In the genomic region with DNA sequence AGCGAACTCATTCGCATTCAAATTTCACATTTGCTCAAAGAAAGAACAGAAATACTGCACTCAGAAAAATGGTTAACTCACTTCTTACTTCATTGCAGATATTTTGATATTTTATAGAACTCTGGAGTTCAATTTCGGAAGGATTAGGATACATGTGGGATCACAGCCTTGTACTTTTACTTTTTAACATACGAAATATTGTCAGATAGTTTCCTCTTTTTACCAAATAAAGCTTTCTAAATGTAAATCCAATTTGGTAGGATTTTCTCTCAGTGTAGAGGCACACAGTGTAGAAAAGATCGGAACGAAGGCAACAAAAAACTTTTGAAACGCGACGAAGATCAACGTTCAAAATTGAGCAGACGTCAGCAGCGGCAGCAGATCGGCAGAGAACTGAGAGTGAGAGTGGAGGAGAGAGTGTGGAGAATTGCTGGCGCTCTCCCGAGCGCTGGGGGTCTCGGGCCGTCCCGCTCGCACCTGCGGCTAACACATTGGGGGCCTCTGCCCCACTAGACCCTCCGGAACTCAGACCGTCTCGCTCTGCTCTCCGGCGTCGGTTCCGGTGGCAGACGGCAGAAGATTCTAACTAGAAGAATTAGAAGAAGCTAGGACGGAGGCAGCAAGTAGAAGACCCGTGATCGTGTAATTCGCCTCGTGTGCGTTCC, we compare ENCODE assay signal across 6 fruit fly cellular contexts.
TF ChIP-seq lines count a peak whose summit lies in the region.

tmod (plus strand) TSS at position 619 of the 665 bp plus-strand sequence.

- peak; percentile 9 for TF ChIP-seq CTCF in whole organism, embryonic (GFP tag; optimal IDR thresholded peaks at IDR 0.05; lab: Kevin White, UChicago)

TF ChIP-seq in whole organism, 6 proteins besides CTCF, POLR2A, EP300 and RAD21:
- peak; percentile 82 for TF ChIP-seq Dll (optimal IDR thresholded peaks at IDR 0.05; lab: Kevin White, UChicago)
- no peak for TF ChIP-seq CG8478 (optimal IDR thresholded peaks at IDR 0.05; lab: Kevin White, UChicago)
- TF ChIP-seq usp (GFP tag; optimal IDR thresholded peaks at IDR 0.05; lab: Kevin White, UChicago), result no peak
TF ChIP-seq in whole organism: peak in this region for 1.

TF ChIP-seq in whole organism, adult, 20 proteins besides CTCF, POLR2A, EP300 and RAD21 (continues in another document):
- TF ChIP-seq Mnt (GFP tag; optimal IDR thresholded peaks at IDR 0.05; lab: Kevin White, UChicago) (no peak), toe (GFP tag; optimal IDR thresholded peaks at IDR 0.05; lab: Kevin White, UChicago) (no peak), CG14711 (tag; optimal IDR thresholded peaks at IDR 0.05; lab: Kevin White, UChicago) (peak; percentile 36), CG1620 (GFP tag; optimal IDR thresholded peaks at IDR 0.05; lab: Kevin White, UChicago) (no peak), tj (GFP tag; optimal IDR thresholded peaks at IDR 0.05; lab: Kevin White, UChicago) (peak; percentile 77), CG5204 (GFP tag; optimal IDR thresholded peaks at IDR 0.05; lab: Kevin White, UChicago) (no peak), Clk (GFP tag; optimal IDR thresholded peaks at IDR 0.05; lab: Kevin White, UChicago) (no peak), pad (GFP tag; optimal IDR thresholded peaks at IDR 0.05; lab: Kevin White, UChicago) (peak; percentile 59), Hr96 (GFP tag; optimal IDR thresholded peaks at IDR 0.05; lab: Kevin White, UChicago) (peak; percentile 10), CG7101 (tag; optimal IDR thresholded peaks at IDR 0.05; lab: Kevin White, UChicago) (no peak), Crg-1 (GFP tag; optimal IDR thresholded peaks at IDR 0.05; lab: Kevin White, UChicago) (no peak), CG11617 (GFP tag; optimal IDR thresholded peaks at IDR 0.05; lab: Kevin White, UChicago) (no peak), cic (GFP tag; optimal IDR thresholded peaks at IDR 0.05; lab: Kevin White, UChicago) (no peak), bab1 (GFP tag; optimal IDR thresholded peaks at IDR 0.05; lab: Kevin White, UChicago) (peak; percentile 18), ovo (GFP tag; optimal IDR thresholded peaks at IDR 0.05; lab: Kevin White, UChicago) (no peak), CG12768 (GFP tag; optimal IDR thresholded peaks at IDR 0.05; lab: Kevin White, UChicago) (no peak)

TF ChIP-seq in whole organism, embryonic, 481 proteins besides CTCF, POLR2A, EP300 and RAD21 (continues in another document):
- peak in 1 of 3 experiments; percentile 49 for TF ChIP-seq lola (GFP tag; optimal IDR thresholded peaks at IDR 0.05; lab: Kevin White, UChicago)
- peak; percentile 54 for TF ChIP-seq D19A (tag; optimal IDR thresholded peaks at IDR 0.05; lab: Kevin White, UChicago)
- no peak for TF ChIP-seq CG7271 (tag; optimal IDR thresholded peaks at IDR 0.05; lab: Kevin White, UChicago)
- TF ChIP-seq CG7556 (GFP tag; optimal IDR thresholded peaks at IDR 0.05; lab: Kevin White, UChicago), result peak; percentile 18
- TF ChIP-seq ranshi (GFP tag; IDR thresholded peaks at IDR 0.05; lab: Robert Waterston, UW), result no peak
- TF ChIP-seq Usf (GFP tag; optimal IDR thresholded peaks at IDR 0.05; lab: Kevin White, UChicago), result no peak
- no peak for TF ChIP-seq CG14965 (GFP tag; optimal IDR thresholded peaks at IDR 0.05; lab: Kevin White, UChicago; ENCODE audit: borderline replicate concordance)
- TF ChIP-seq shn (GFP tag; optimal IDR thresholded peaks at IDR 0.05; lab: Kevin White, UChicago), result peak; percentile 37
- peak; percentile 52; the same call in 1 of the 2 replicates for TF ChIP-seq chm (GFP tag; IDR thresholded peaks at IDR 0.05; lab: Robert Waterston, UW)
- no peak for TF ChIP-seq CG3726 (GFP tag; IDR thresholded peaks at IDR 0.05; lab: Robert Waterston, UW)
- TF ChIP-seq Lhr (GFP tag; optimal IDR thresholded peaks at IDR 0.05; lab: Kevin White, UChicago), result no peak
- TF ChIP-seq Mad (GFP tag; optimal IDR thresholded peaks at IDR 0.05; lab: Kevin White, UChicago), result no peak
- peak; percentile 3 for TF ChIP-seq CG6765 (GFP tag; optimal IDR thresholded peaks at IDR 0.05; lab: Kevin White, UChicago)
- TF ChIP-seq Hsf (GFP tag; optimal IDR thresholded peaks at IDR 0.05; lab: Kevin White, UChicago), result no peak
- no peak for TF ChIP-seq Sin3A (optimal IDR thresholded peaks at IDR 0.05; lab: Kevin White, UChicago)
- peak; percentile 30 for TF ChIP-seq twi (tag; optimal IDR thresholded peaks at IDR 0.05; lab: Kevin White, UChicago)

TF ChIP-seq in whole organism, prepupa, 60 proteins besides CTCF, POLR2A, EP300 and RAD21 (continues in another document):
- TF ChIP-seq CG8319 (GFP tag; optimal IDR thresholded peaks at IDR 0.05; lab: Kevin White, UChicago) (no peak), CG4318 (GFP tag; optimal IDR thresholded peaks at IDR 0.05; lab: Kevin White, UChicago) (peak; percentile 17), CG6854 (GFP tag; optimal IDR thresholded peaks at IDR 0.05; lab: Kevin White, UChicago) (peak; percentile 19), CG10631 (GFP tag; optimal IDR thresholded peaks at IDR 0.05; lab: Kevin White, UChicago) (peak; percentile 58), topi (GFP tag; optimal IDR thresholded peaks at IDR 0.05; lab: Kevin White, UChicago) (peak; percentile 39), CG6276 (GFP tag; optimal IDR thresholded peaks at IDR 0.05; lab: Kevin White, UChicago) (peak; percentile 78), Sox102F (GFP tag; optimal IDR thresholded peaks at IDR 0.05; lab: Kevin White, UChicago) (peak; percentile 24), Sox15 (GFP tag; optimal IDR thresholded peaks at IDR 0.05; lab: Kevin White, UChicago) (no peak), CG11762 (GFP tag; optimal IDR thresholded peaks at IDR 0.05; lab: Kevin White, UChicago; ENCODE audit: insufficient read depth) (peak; percentile 19), vri (GFP tag; optimal IDR thresholded peaks at IDR 0.05; lab: Kevin White, UChicago) (no peak), dsx (GFP tag; optimal IDR thresholded peaks at IDR 0.05; lab: Kevin White, UChicago; ENCODE audit: poor library complexity, severe bottlenecking) (no peak), OdsH (GFP tag; optimal IDR thresholded peaks at IDR 0.05; lab: Kevin White, UChicago) (peak; percentile 54), CG3919 (GFP tag; optimal IDR thresholded peaks at IDR 0.05; lab: Kevin White, UChicago) (peak; percentile 59), Sox14 (GFP tag; optimal IDR thresholded peaks at IDR 0.05; lab: Kevin White, UChicago) (peak; percentile 51), CG9139 (GFP tag; optimal IDR thresholded peaks at IDR 0.05; lab: Kevin White, UChicago) (no peak), spab (GFP tag; optimal IDR thresholded peaks at IDR 0.05; lab: Kevin White, UChicago) (no peak)

TF ChIP-seq in whole organism, pupa, 21 proteins besides CTCF, POLR2A, EP300 and RAD21:
- TF ChIP-seq Ets98B (GFP tag; IDR thresholded peaks at IDR 0.05; lab: Robert Waterston, UW) (peak; percentile 47; the same call in 1 of the 2 replicates), CG12605 (GFP tag; IDR thresholded peaks at IDR 0.05; lab: Robert Waterston, UW) (no peak), Pif1A (GFP tag; optimal IDR thresholded peaks at IDR 0.05; lab: Kevin White, UChicago) (peak; percentile 49), CG9948 (tag; optimal IDR thresholded peaks at IDR 0.05; lab: Kevin White, UChicago) (peak; percentile 49), CG8159 (tag; optimal IDR thresholded peaks at IDR 0.05; lab: Kevin White, UChicago) (peak; percentile 38), fd96Ca (GFP tag; IDR thresholded peaks at IDR 0.05; lab: Robert Waterston, UW) (peak; percentile 61; the same call in 2 of the 3 replicates), CG10348 (GFP tag; IDR thresholded peaks at IDR 0.05; lab: Robert Waterston, UW) (0 out of 2 replicates have a peak, but pooled peaks have one; percentile 18), CG17806 (tag; optimal IDR thresholded peaks at IDR 0.05; lab: Kevin White, UChicago) (peak; percentile 43), CG14655 (GFP tag; optimal IDR thresholded peaks at IDR 0.05; lab: Kevin White, UChicago) (peak; percentile 85), CG15710 (tag; optimal IDR thresholded peaks at IDR 0.05; lab: Kevin White, UChicago) (peak; percentile 32), Snoo (tag; optimal IDR thresholded peaks at IDR 0.05; lab: Kevin White, UChicago) (no peak), CG8301 (tag; optimal IDR thresholded peaks at IDR 0.05; lab: Kevin White, UChicago) (peak; percentile 82), Pif1B (GFP tag; optimal IDR thresholded peaks at IDR 0.05; lab: Kevin White, UChicago) (no peak), gl (tag; optimal IDR thresholded peaks at IDR 0.05; lab: Kevin White, UChicago) (no peak), CG34367 (tag; optimal IDR thresholded peaks at IDR 0.05; lab: Kevin White, UChicago) (no peak), CG4496 (GFP tag; IDR thresholded peaks at IDR 0.05; lab: Robert Waterston, UW) (peak; percentile 50; the same call in 1 of the 3 replicates)

TF ChIP-seq in whole organism, wandering third instar larva, 38 proteins besides CTCF, POLR2A, EP300 and RAD21:
- TF ChIP-seq ey (GFP tag; optimal IDR thresholded peaks at IDR 0.05; lab: Kevin White, UChicago), result peak; percentile 24
- no peak for TF ChIP-seq CG32264 (GFP tag; optimal IDR thresholded peaks at IDR 0.05; lab: Kevin White, UChicago)
- peak; percentile 55 for TF ChIP-seq h (GFP tag; optimal IDR thresholded peaks at IDR 0.05; lab: Kevin White, UChicago)
- TF ChIP-seq foxo (GFP tag; optimal IDR thresholded peaks at IDR 0.05; lab: Kevin White, UChicago), result peak in 1 of 2 experiments; percentile 17
- TF ChIP-seq dl (GFP tag; optimal IDR thresholded peaks at IDR 0.05; lab: Kevin White, UChicago; ENCODE audit: insufficient read depth in 1 of 2, partially characterized antibody in 2 of 2), result peak in 1 of 2 experiments; percentile 38
- TF ChIP-seq fru (GFP tag; optimal IDR thresholded peaks at IDR 0.05; lab: Kevin White, UChicago), result peak; percentile 10
- no peak for TF ChIP-seq Vsx2 (GFP tag; optimal IDR thresholded peaks at IDR 0.05; lab: Kevin White, UChicago; ENCODE audit: partially characterized antibody)
- peak; percentile 4 for TF ChIP-seq OdsH (GFP tag; optimal IDR thresholded peaks at IDR 0.05; lab: Kevin White, UChicago)
- TF ChIP-seq Dif (GFP tag; optimal IDR thresholded peaks at IDR 0.05; lab: Kevin White, UChicago; ENCODE audit: partially characterized antibody), result peak; percentile 56
- TF ChIP-seq Sp1 (GFP tag; optimal IDR thresholded peaks at IDR 0.05; lab: Kevin White, UChicago), result no peak
- no peak for TF ChIP-seq jim (GFP tag; optimal IDR thresholded peaks at IDR 0.05; lab: Kevin White, UChicago)
- peak; percentile 28 for TF ChIP-seq HLH106 (tag; optimal IDR thresholded peaks at IDR 0.05; lab: Kevin White, UChicago)
- peak; percentile 5 for TF ChIP-seq br (GFP tag; optimal IDR thresholded peaks at IDR 0.05; lab: Kevin White, UChicago)
- TF ChIP-seq usp (GFP tag; optimal IDR thresholded peaks at IDR 0.05; lab: Kevin White, UChicago), result no peak
TF ChIP-seq in whole organism, wandering third instar larva: peak in this region for 9.
